Worm (Caenorhabditis elegans): ENCODE measurements around the gene cox-14.

- TF ChIP-seq lsy-2 (tag; optimal IDR thresholded peaks at IDR 0.05) = peak; percentile 2
- TF ChIP-seq nhr-12 (tag; optimal IDR thresholded peaks at IDR 0.05) = no peak
- TF ChIP-seq ztf-11 (tag; optimal IDR thresholded peaks at IDR 0.05) = no peak
- TF ChIP-seq mep-1 (tag; optimal IDR thresholded peaks at IDR 0.05) = no peak
- no peak for TF ChIP-seq unc-120 (tag; optimal IDR thresholded peaks at IDR 0.05; ENCODE audit: poor library complexity, severe bottlenecking)
- TF ChIP-seq snpc-4 (tag; optimal IDR thresholded peaks at IDR 0.05) = no peak
- no peak for TF ChIP-seq tbx-8 (GFP tag; optimal IDR thresholded peaks at IDR 0.05)
- no peak for TF ChIP-seq elt-3 (tag; optimal IDR thresholded peaks at IDR 0.05)
Measured at ce11 chrIII:10211889-10212494, 6.8 kb upstream of the cox-14 start, which contains the start of the genes blos-1 and best-18.

Data from whole organism, mixed stage, embryonic.